Fruit fly (Drosophila melanogaster) whole organism, embryonic: ENCODE data around the gene Nup153.
A peak's percentile ranks its signal among the peaks of the same experiment; 100 is the strongest.

ENCODE experiments used
- Bteb2 ChIP-seq: fragments of 200-800 bp; sonication (Bioruptor generic); optimal IDR thresholded peaks from 2 replicates; lab custom pipeline; 2016; ENCODE audit warnings: missing biosample characterization, missing genetic modification characterization
- CG10267 ChIP-seq: fragments of 200-800 bp; sonication (Bioruptor generic); optimal IDR thresholded peaks from 2 replicates; lab custom pipeline; 2018; ENCODE audit warnings: missing biosample characterization, mild to moderate bottlenecking, missing genetic modification characterization, moderate library complexity
- CG10321 ChIP-seq: fragments of 200-800 bp; sonication (Bioruptor generic); IDR thresholded peaks from 2 replicates; pipeline ENCODE4 v1.3.6; 2022; ENCODE audit warnings: missing biosample characterization, missing genetic modification characterization
- CG10959 ChIP-seq: fragments of 200-800 bp; sonication (Bioruptor generic); IDR thresholded peaks from 2 replicates; pipeline ENCODE4 v1.3.6; 2022; ENCODE audit warnings: missing biosample characterization, missing genetic modification characterization
- CG12942 ChIP-seq: fragments of 200-800 bp; sonication (Bioruptor generic); optimal IDR thresholded peaks from 3 replicates; lab custom pipeline; 2016; ENCODE audit warnings: missing biosample characterization, missing genetic modification characterization
- CG14014 ChIP-seq: fragments of 200-800 bp; sonication (Bioruptor generic); IDR thresholded peaks from 2 replicates; pipeline ENCODE4 v1.3.6; 2022; ENCODE audit warnings: missing biosample characterization, missing genetic modification characterization
- CG14050 ChIP-seq: fragments of 200-800 bp; sonication (Bioruptor generic); IDR thresholded peaks from 3 replicates; pipeline ENCODE4 v1.3.6; 2022; ENCODE audit warnings: missing biosample characterization, missing genetic modification characterization
- CG17802 ChIP-seq: fragments of 200-800 bp; sonication (Bioruptor generic); optimal IDR thresholded peaks from 2 replicates; lab custom pipeline; 2018; ENCODE audit warnings: missing biosample characterization, mild to moderate bottlenecking, missing genetic modification characterization, moderate library complexity
- CG18599 ChIP-seq: fragments of 200-800 bp; sonication (Bioruptor generic); optimal IDR thresholded peaks from 3 replicates; lab custom pipeline; 2017; ENCODE audit warnings: missing biosample characterization, missing genetic modification characterization, mild to moderate bottlenecking, moderate library complexity, missing genetic modification reagents
- CG2120 ChIP-seq: fragments of 200-800 bp; sonication (Bioruptor generic); optimal IDR thresholded peaks from 3 replicates; lab custom pipeline; 2016; ENCODE audit warnings: missing biosample characterization, missing genetic modification characterization
- CG30431 ChIP-seq: fragments of 200-800 bp; sonication (Bioruptor generic); optimal IDR thresholded peaks from 2 replicates; lab custom pipeline; 2017; ENCODE audit warnings: missing biosample characterization, missing genetic modification characterization
- CG43689 ChIP-seq: fragments of 200-800 bp; sonication (Bioruptor generic); IDR thresholded peaks from 2 replicates; pipeline ENCODE4 v1.3.6; 2022; ENCODE audit warnings: missing biosample characterization, missing genetic modification characterization
- CG4617 ChIP-seq: fragments of 200-800 bp; sonication (Bioruptor generic); optimal IDR thresholded peaks from 3 replicates; lab custom pipeline; 2016; ENCODE audit warnings: missing biosample characterization, missing genetic modification characterization, borderline replicate concordance
- CG4730 ChIP-seq: fragments of 200-800 bp; sonication (Bioruptor generic); IDR thresholded peaks from 2 replicates; pipeline ENCODE4 v1.3.6; 2022; ENCODE audit warnings: missing biosample characterization, missing genetic modification characterization
- CG6854 ChIP-seq: fragments of 200-800 bp; sonication (Bioruptor generic); optimal IDR thresholded peaks from 3 replicates; lab custom pipeline; 2017; ENCODE audit warnings: missing biosample characterization, mild to moderate bottlenecking, missing genetic modification characterization
- CG7928 ChIP-seq: fragments of 200-800 bp; sonication (Bioruptor generic); optimal IDR thresholded peaks from 2 replicates; lab custom pipeline; 2017; ENCODE audit warnings: missing biosample characterization, mild to moderate bottlenecking, missing genetic modification characterization
- CG9876 ChIP-seq: fragments of 200-800 bp; sonication (Bioruptor generic); optimal IDR thresholded peaks from 2 replicates; lab custom pipeline; 2016; ENCODE audit warnings: missing biosample characterization, missing genetic modification characterization
- Dad ChIP-seq: fragments of 200-800 bp; sonication (Bioruptor generic); optimal IDR thresholded peaks from 3 replicates; lab custom pipeline; 2016; ENCODE audit warnings: missing biosample characterization, missing genetic modification characterization
- Dip2 ChIP-seq: fragments of 200-800 bp; sonication (Bioruptor generic); IDR thresholded peaks from 2 replicates; pipeline ENCODE4 v1.3.6; 2022; ENCODE audit warnings: missing biosample characterization, missing genetic modification characterization
- Hmx ChIP-seq: fragments of 200-800 bp; sonication (Bioruptor generic); optimal IDR thresholded peaks from 2 replicates; lab custom pipeline; 2016; ENCODE audit warnings: missing biosample characterization, missing genetic modification characterization
- Kr ChIP-seq: fragments of 200-800 bp; sonication (Bioruptor generic); optimal IDR thresholded peaks from 2 replicates; lab custom pipeline; 2017; ENCODE audit warnings: missing biosample characterization, mild to moderate bottlenecking, missing genetic modification characterization
- Mad ChIP-seq: fragments of 200-800 bp; sonication (Bioruptor generic); optimal IDR thresholded peaks from 2 replicates; lab custom pipeline; 2016; ENCODE audit warnings: missing biosample characterization, missing genetic modification characterization
- Myb ChIP-seq: fragments of 200-800 bp; sonication (Bioruptor generic); optimal IDR thresholded peaks from 2 replicates; lab custom pipeline; 2016; ENCODE audit warnings: missing biosample characterization, missing genetic modification characterization
- Nf-YA ChIP-seq: fragments of 200-800 bp; sonication (Bioruptor generic); IDR thresholded peaks from 2 replicates; pipeline ENCODE4 v1.3.6; 2022; ENCODE audit warnings: missing biosample characterization, missing genetic modification characterization
- Optix ChIP-seq: fragments of 200-800 bp; sonication (Bioruptor generic); IDR thresholded peaks from 3 replicates; pipeline ENCODE4 v1.3.6; 2022; ENCODE audit warnings: missing biosample characterization, missing genetic modification characterization
- Vsx1 ChIP-seq: fragments of 200-800 bp; sonication (Bioruptor generic); optimal IDR thresholded peaks from 2 replicates; lab custom pipeline; 2017; ENCODE audit warnings: missing biosample characterization, mild to moderate bottlenecking, missing genetic modification characterization, missing genetic modification reagents
- ara ChIP-seq: fragments of 200-800 bp; sonication (Bioruptor generic); IDR thresholded peaks from 2 replicates; pipeline ENCODE4 v1.3.6; 2022; ENCODE audit warnings: missing biosample characterization, missing genetic modification characterization
- bowl ChIP-seq: fragments of 200-800 bp; sonication (Bioruptor generic); IDR thresholded peaks from 2 replicates; pipeline ENCODE4 v1.3.6; 2022; ENCODE audit warnings: missing biosample characterization, missing genetic modification characterization
- btn ChIP-seq: fragments of 200-800 bp; sonication (Bioruptor generic); optimal IDR thresholded peaks from 2 replicates; lab custom pipeline; 2016; ENCODE audit warnings: missing biosample characterization, missing genetic modification characterization
- chinmo ChIP-seq: fragments of 200-800 bp; sonication (Bioruptor generic); IDR thresholded peaks from 4 replicates; pipeline ENCODE4 v1.3.6; 2022; ENCODE audit warnings: missing biosample characterization, missing genetic modification characterization; ENCODE audit not compliant: partially characterized antibody
- chn ChIP-seq: fragments of 200-800 bp; sonication (Bioruptor generic); optimal IDR thresholded peaks from 2 replicates; lab custom pipeline; 2016; ENCODE audit warnings: missing biosample characterization, missing genetic modification characterization
- dmrt99B ChIP-seq: fragments of 200-800 bp; sonication (Bioruptor generic); optimal IDR thresholded peaks from 2 replicates; lab custom pipeline; 2018; ENCODE audit warnings: missing biosample characterization, mild to moderate bottlenecking, missing genetic modification characterization, moderate library complexity
- en ChIP-seq: fragments of 200-800 bp; sonication (Bioruptor generic); optimal IDR thresholded peaks from 2 replicates; lab custom pipeline; 2016; ENCODE audit warnings: missing biosample characterization, missing genetic modification characterization
- esg ChIP-seq: fragments of 200-800 bp; sonication (Bioruptor generic); conservative IDR thresholded peaks from 2 replicates; pipeline ENCODE4 v1.3.6; 2022; ENCODE audit warnings: missing biosample characterization, missing genetic modification characterization
- gem ChIP-seq: fragments of 200-800 bp; sonication (Bioruptor generic); optimal IDR thresholded peaks from 2 replicates; lab custom pipeline; 2019; ENCODE audit warnings: missing biosample characterization, mild to moderate bottlenecking, missing genetic modification characterization, moderate library complexity
- her ChIP-seq: fragments of 200-800 bp; sonication (Bioruptor generic); optimal IDR thresholded peaks from 2 replicates; lab custom pipeline; 2016; ENCODE audit warnings: missing biosample characterization, missing genetic modification characterization
- jigr1 ChIP-seq: fragments of 200-800 bp; sonication (Bioruptor generic); IDR thresholded peaks from 3 replicates; pipeline ENCODE4 v1.3.6; 2022; ENCODE audit warnings: missing biosample characterization, missing genetic modification characterization
- jing ChIP-seq: fragments of 200-800 bp; sonication (Bioruptor generic); optimal IDR thresholded peaks from 2 replicates; lab custom pipeline; 2018; ENCODE audit warnings: missing biosample characterization, mild to moderate bottlenecking, missing genetic modification characterization
- jumu ChIP-seq: fragments of 200-800 bp; sonication (Bioruptor generic); optimal IDR thresholded peaks from 3 replicates; lab custom pipeline; 2016; ENCODE audit warnings: missing biosample characterization, missing genetic modification characterization
- knrl ChIP-seq: fragments of 200-800 bp; sonication (Bioruptor generic); IDR thresholded peaks from 3 replicates; pipeline ENCODE4 v1.3.6; 2022; ENCODE audit warnings: missing biosample characterization, missing genetic modification characterization; ENCODE audit not compliant: partially characterized antibody
- pb ChIP-seq: fragments of 200-800 bp; sonication (Bioruptor generic); optimal IDR thresholded peaks from 3 replicates; lab custom pipeline; 2016; ENCODE audit warnings: missing biosample characterization, missing genetic modification characterization
- ranshi ChIP-seq: fragments of 200-800 bp; sonication (Bioruptor generic); IDR thresholded peaks from 2 replicates; pipeline ENCODE4 v1.3.6; 2022; ENCODE audit warnings: missing biosample characterization, missing genetic modification characterization
- sens ChIP-seq: fragments of 200-800 bp; sonication (Bioruptor generic); peaks from one replicate; lab custom pipeline; 2016; ENCODE audit warnings: missing biosample characterization, missing genetic modification characterization
- slou ChIP-seq: fragments of 200-800 bp; sonication (Bioruptor generic); optimal IDR thresholded peaks from 3 replicates; lab custom pipeline; 2016; ENCODE audit warnings: missing biosample characterization, missing genetic modification characterization
- sob ChIP-seq: fragments of 200-800 bp; sonication (Bioruptor generic); IDR thresholded peaks from 2 replicates; pipeline ENCODE4 v1.3.6; 2022; ENCODE audit warnings: missing biosample characterization, missing genetic modification characterization
- sr ChIP-seq: fragments of 200-800 bp; sonication (Bioruptor generic); IDR thresholded peaks from 3 replicates; pipeline ENCODE4 v1.3.6; 2022; ENCODE audit warnings: missing biosample characterization, missing genetic modification characterization
- tin ChIP-seq: fragments of 200-800 bp; sonication (Bioruptor generic); optimal IDR thresholded peaks from 3 replicates; lab custom pipeline; 2016; ENCODE audit warnings: missing biosample characterization, missing genetic modification characterization
- tup ChIP-seq: fragments of 200-800 bp; sonication (Bioruptor generic); optimal IDR thresholded peaks from 2 replicates; lab custom pipeline; 2016; ENCODE audit warnings: missing biosample characterization, mild to moderate bottlenecking, missing genetic modification characterization, moderate library complexity
- twi ChIP-seq: fragments of 200-800 bp; optimal IDR thresholded peaks from 2 replicates; lab custom pipeline; 2019; ENCODE audit warnings: missing biosample characterization, mild to moderate bottlenecking, missing genetic modification characterization, moderate library complexity
- tx ChIP-seq: fragments of 200-800 bp; sonication (Bioruptor generic); optimal IDR thresholded peaks from 2 replicates; lab custom pipeline; 2016; ENCODE audit warnings: missing biosample characterization, missing genetic modification characterization
- unc-4 ChIP-seq: fragments of 200-800 bp; sonication (Bioruptor generic); IDR thresholded peaks from 2 replicates; pipeline ENCODE4 v1.3.6; 2022; ENCODE audit warnings: missing biosample characterization, missing genetic modification characterization; ENCODE audit not compliant: partially characterized antibody
- vnd ChIP-seq: fragments of 200-800 bp; sonication (Bioruptor generic); IDR thresholded peaks from 3 replicates; pipeline ENCODE4 v1.3.6; 2022; ENCODE audit warnings: missing biosample characterization, missing genetic modification characterization; ENCODE audit not compliant: partially characterized antibody

Gene Nup153

dm6 chrX:16610601-16611058 is 11.6 kb downstream of the Nup153 start, which contains the start of gene mbt (continued):
- TF ChIP-seq gem (tag; lab: Kevin White, UChicago) (no peak), CG18599 (GFP tag; lab: Kevin White, UChicago) (no peak), Nf-YA (no peak), pb (GFP tag; lab: Kevin White, UChicago) (no peak), knrl (GFP tag; lab: Robert Waterston, UW) (peak; percentile 92), bowl (GFP tag; lab: Robert Waterston, UW) (no peak), jigr1 (GFP tag; lab: Robert Waterston, UW) (no peak), tin (no peak), slou (GFP tag; lab: Kevin White, UChicago) (no peak), en (no peak), jing (GFP tag; lab: Kevin White, UChicago) (no peak), CG10267 (peak; percentile 43), Dad (no peak), her (GFP tag; lab: Kevin White, UChicago) (peak; percentile 8), CG10959 (GFP tag; lab: Robert Waterston, UW) (no peak), CG12942 (GFP tag; lab: Kevin White, UChicago) (no peak), Hmx (GFP tag; lab: Kevin White, UChicago) (no peak), CG14050 (GFP tag; lab: Robert Waterston, UW) (no peak), ara (no peak), sr (GFP tag; lab: Robert Waterston, UW) (no peak), sens (GFP tag; lab: Kevin White, UChicago) (no peak), Vsx1 (GFP tag; lab: Kevin White, UChicago) (no peak), jumu (GFP tag; lab: Kevin White, UChicago) (no peak), chn (GFP tag; lab: Kevin White, UChicago) (no peak), CG30431 (GFP tag; lab: Kevin White, UChicago) (no peak), CG9876 (GFP tag; lab: Kevin White, UChicago) (no peak), twi (peak; percentile 4), CG17802 (tag; lab: Kevin White, UChicago) (no peak), Mad (no peak), tup (GFP tag; lab: Kevin White, UChicago) (no peak), CG14014 (GFP tag; lab: Robert Waterston, UW) (no peak), CG7928 (GFP tag; lab: Kevin White, UChicago) (no peak), Dip2 (GFP tag; lab: Robert Waterston, UW) (no peak), unc-4 (peak; percentile 88), CG10321 (GFP tag; lab: Robert Waterston, UW) (no peak), Myb (GFP tag; lab: Kevin White, UChicago) (peak; percentile 94), CG43689 (GFP tag; lab: Robert Waterston, UW) (no peak), dmrt99B (no peak), CG2120 (GFP tag; lab: Kevin White, UChicago) (peak; percentile 11), CG4617 (GFP tag; lab: Kevin White, UChicago) (peak; percentile 86), tx (GFP tag; lab: Kevin White, UChicago) (no peak), chinmo (GFP tag; lab: Robert Waterston, UW) (peak; percentile 76; the same call in 1 of the 4 replicates), Bteb2 (no peak), Kr (GFP tag; lab: Kevin White, UChicago) (no peak), vnd (GFP tag; lab: Robert Waterston, UW) (peak; percentile 82), btn (GFP tag; lab: Kevin White, UChicago) (no peak), CG4730 (no peak), esg (no peak), CG6854 (no peak), sob (GFP tag; lab: Robert Waterston, UW) (0 out of 2 replicates have a peak, but pooled peaks have one; percentile 32), Optix (GFP tag; lab: Robert Waterston, UW) (no peak), ranshi (no peak)
